Fruit fly (Drosophila melanogaster) whole organism, wandering third instar larva: ENCODE measurements around the gene Pif1A.

Experiments used
- Abd-B ChIP-seq: fragments of >200 bp; optimal IDR thresholded peaks from 2 replicates; lab custom pipeline; 2017; ENCODE audit warnings: missing biosample characterization, missing genetic modification characterization
- CG32264 ChIP-seq: fragments of 200-800 bp; sonication (Bioruptor generic); optimal IDR thresholded peaks from 2 replicates; lab custom pipeline; 2016; ENCODE audit warnings: missing biosample characterization, missing genetic modification characterization
- CG9705 ChIP-seq: fragments of 200-800 bp; sonication (Bioruptor generic); optimal IDR thresholded peaks from 2 replicates; lab custom pipeline; 2018; ENCODE audit warnings: missing biosample characterization, mild to moderate bottlenecking, missing genetic modification characterization
- CrebA ChIP-seq: fragments of 200-800 bp; sonication (Bioruptor generic); optimal IDR thresholded peaks from 2 replicates; lab custom pipeline; 2016; ENCODE audit warnings: missing biosample characterization, mild to moderate bottlenecking, missing genetic modification characterization, borderline replicate concordance
- Dfd ChIP-seq: fragments of >200 bp; optimal IDR thresholded peaks from 2 replicates; lab custom pipeline; 2017; ENCODE audit warnings: missing biosample characterization, missing genetic modification characterization
- Dif ChIP-seq: fragments of 200-275, 200-300 bp; sonication (Bioruptor generic); optimal IDR thresholded peaks from 2 replicates; lab custom pipeline; 2018; ENCODE audit warnings: missing biosample characterization, missing genetic modification characterization; ENCODE audit not compliant: partially characterized antibody
- GATAd ChIP-seq: sonication (Bioruptor generic); optimal IDR thresholded peaks from 2 replicates; lab custom pipeline; 2016; ENCODE audit warnings: missing biosample characterization, missing genetic modification characterization
- HLH106 ChIP-seq: fragments of 200-800 bp; optimal IDR thresholded peaks from 3 replicates; lab custom pipeline; 2019; ENCODE audit warnings: missing biosample characterization, mild to moderate bottlenecking, missing genetic modification characterization, moderate library complexity
- Hnf4 ChIP-seq: fragments of 200-800 bp; sonication (Bioruptor generic); optimal IDR thresholded peaks from 2 replicates; lab custom pipeline; 2016; ENCODE audit warnings: missing biosample characterization, mild to moderate bottlenecking, missing genetic modification characterization
- Hr78 ChIP-seq: fragments of >200 bp; optimal IDR thresholded peaks from 2 replicates; lab custom pipeline; 2017; ENCODE audit warnings: missing biosample characterization, missing genetic modification characterization
- Hr83 ChIP-seq: fragments of 200-300 bp; sonication (Bioruptor generic); optimal IDR thresholded peaks from 2 replicates; lab custom pipeline; 2016; ENCODE audit warnings: missing biosample characterization, mild to moderate bottlenecking, missing genetic modification characterization, moderate library complexity; ENCODE audit not compliant: poor library complexity, severe bottlenecking
- Jra ChIP-seq: sonication (Bioruptor generic); optimal IDR thresholded peaks from 2 replicates; lab custom pipeline; 2016; ENCODE audit warnings: missing biosample characterization, missing genetic modification characterization
- Mio ChIP-seq: sonication (Bioruptor generic); optimal IDR thresholded peaks from 2 replicates; lab custom pipeline; 2016; ENCODE audit warnings: missing biosample characterization, missing genetic modification characterization
- Myc ChIP-seq: fragments of >200 bp; optimal IDR thresholded peaks from 2 replicates; lab custom pipeline; 2017
- N ChIP-seq: fragments of >200 bp; optimal IDR thresholded peaks from 2 replicates; lab custom pipeline; 2018; ENCODE audit warnings: missing biosample characterization, missing external identifiers, missing genetic modification characterization
- OdsH ChIP-seq: fragments of 200-800 bp; sonication (Bioruptor generic); optimal IDR thresholded peaks from 2 replicates; lab custom pipeline; 2016; ENCODE audit warnings: missing biosample characterization, mild to moderate bottlenecking, missing genetic modification characterization
- Rel ChIP-seq, 2 experiments: fragments of 200-800 bp; sonication (Bioruptor generic) in 1 of 2; optimal IDR thresholded peaks; 2 replicates in 1 of 2; 3 replicates in 1 of 2; lab custom pipeline; 2016 to 2019; ENCODE audit warnings: mild to moderate bottlenecking in 2 of 2, missing biosample characterization in 2 of 2, missing genetic modification characterization in 2 of 2, moderate library complexity in 1 of 2
- Sp1 ChIP-seq: fragments of 200-800 bp; sonication (Bioruptor generic); optimal IDR thresholded peaks from 3 replicates; lab custom pipeline; 2019; ENCODE audit warnings: missing biosample characterization, mild to moderate bottlenecking, missing genetic modification characterization, moderate library complexity
- Vsx2 ChIP-seq: fragments of 200-300, 225-300 bp; sonication (Bioruptor generic); optimal IDR thresholded peaks from 2 replicates; lab custom pipeline; 2018; ENCODE audit warnings: missing biosample characterization, missing genetic modification characterization; ENCODE audit not compliant: partially characterized antibody
- br ChIP-seq: fragments of 200-800 bp; sonication (Bioruptor generic); optimal IDR thresholded peaks from 2 replicates; lab custom pipeline; 2016; ENCODE audit warnings: missing biosample characterization, missing genetic modification characterization
- brk ChIP-seq: fragments of 200-800 bp; sonication (Bioruptor generic); optimal IDR thresholded peaks from 2 replicates; lab custom pipeline; 2016; ENCODE audit warnings: missing biosample characterization, mild to moderate bottlenecking, missing genetic modification characterization
- dl ChIP-seq, 2 experiments: fragments of 175-275, 200-275 bp in 1 of 2; fragments of 200-275 bp in 1 of 2; sonication (Bioruptor generic); optimal IDR thresholded peaks; lab custom pipeline; 2018; ENCODE audit warnings: mild to moderate bottlenecking in 2 of 2, missing biosample characterization in 2 of 2, missing genetic modification characterization in 2 of 2, moderate library complexity in 2 of 2; ENCODE audit not compliant: partially characterized antibody in 2 of 2, insufficient read depth in 1 of 2
- dmrt93B ChIP-seq: fragments of 200-800 bp; sonication (Bioruptor generic); optimal IDR thresholded peaks from 2 replicates; lab custom pipeline; 2018; ENCODE audit warnings: missing biosample characterization, mild to moderate bottlenecking, missing genetic modification characterization
- dsf ChIP-seq: sonication (Bioruptor generic); optimal IDR thresholded peaks from 2 replicates; lab custom pipeline; 2016; ENCODE audit warnings: missing biosample characterization, missing genetic modification characterization, borderline replicate concordance
- ey ChIP-seq: fragments of 200-800 bp; sonication (Bioruptor generic); optimal IDR thresholded peaks from 2 replicates; lab custom pipeline; 2016; ENCODE audit warnings: missing biosample characterization, missing genetic modification characterization
- foxo ChIP-seq, 2 experiments: fragments of 200-800 bp; sonication (Bioruptor generic); optimal IDR thresholded peaks; 2 replicates in 1 of 2; 3 replicates in 1 of 2; lab custom pipeline; 2016 to 2017; ENCODE audit warnings: missing biosample characterization in 2 of 2, missing genetic modification characterization in 2 of 2
- fru ChIP-seq: fragments of 200-800 bp; sonication (Bioruptor generic); optimal IDR thresholded peaks from 3 replicates; lab custom pipeline; 2016; ENCODE audit warnings: missing biosample characterization, mild to moderate bottlenecking, missing genetic modification characterization
- h ChIP-seq: fragments of 200-800 bp; sonication (Bioruptor generic); optimal IDR thresholded peaks from 3 replicates; lab custom pipeline; 2016; ENCODE audit warnings: missing biosample characterization, mild to moderate bottlenecking, missing genetic modification characterization
- jim ChIP-seq: fragments of 175-275, 200-325 bp; sonication (Bioruptor generic); optimal IDR thresholded peaks from 2 replicates; lab custom pipeline; 2016; ENCODE audit warnings: missing biosample characterization, mild to moderate bottlenecking, missing genetic modification characterization
- lola ChIP-seq: fragments of >200 bp; optimal IDR thresholded peaks from 2 replicates; lab custom pipeline; 2017; ENCODE audit warnings: missing biosample characterization, missing genetic modification characterization
- pan ChIP-seq: fragments of >200 bp; optimal IDR thresholded peaks from 2 replicates; lab custom pipeline; 2017
- psq ChIP-seq: fragments of 200-800 bp; sonication (Bioruptor generic); optimal IDR thresholded peaks from 3 replicates; lab custom pipeline; 2017; ENCODE audit warnings: missing biosample characterization, mild to moderate bottlenecking, missing genetic modification characterization, moderate library complexity
- rgr ChIP-seq: fragments of 200-800 bp; sonication (Bioruptor generic); optimal IDR thresholded peaks from 3 replicates; lab custom pipeline; 2016; ENCODE audit warnings: missing biosample characterization, mild to moderate bottlenecking, missing genetic modification characterization
- sage ChIP-seq: fragments of 200-800 bp; sonication (Bioruptor generic); optimal IDR thresholded peaks from 2 replicates; lab custom pipeline; 2016; ENCODE audit warnings: missing biosample characterization, mild to moderate bottlenecking, missing genetic modification characterization
- sv ChIP-seq: fragments of 200-800 bp; sonication (Bioruptor generic); optimal IDR thresholded peaks from 3 replicates; lab custom pipeline; 2016; ENCODE audit warnings: missing biosample characterization, missing genetic modification characterization
- tai ChIP-seq: sonication (Bioruptor generic); optimal IDR thresholded peaks from 2 replicates; lab custom pipeline; 2016; ENCODE audit warnings: missing biosample characterization, missing genetic modification characterization
- usp ChIP-seq: fragments of >200 bp; optimal IDR thresholded peaks from 2 replicates; lab custom pipeline; 2017; ENCODE audit warnings: missing biosample characterization, missing genetic modification characterization
- woc ChIP-seq: sonication (Bioruptor generic); optimal IDR thresholded peaks from 2 replicates; lab custom pipeline; 2016; ENCODE audit warnings: missing biosample characterization, mild to moderate bottlenecking, missing genetic modification characterization

The Pif1A gene

DNA sequence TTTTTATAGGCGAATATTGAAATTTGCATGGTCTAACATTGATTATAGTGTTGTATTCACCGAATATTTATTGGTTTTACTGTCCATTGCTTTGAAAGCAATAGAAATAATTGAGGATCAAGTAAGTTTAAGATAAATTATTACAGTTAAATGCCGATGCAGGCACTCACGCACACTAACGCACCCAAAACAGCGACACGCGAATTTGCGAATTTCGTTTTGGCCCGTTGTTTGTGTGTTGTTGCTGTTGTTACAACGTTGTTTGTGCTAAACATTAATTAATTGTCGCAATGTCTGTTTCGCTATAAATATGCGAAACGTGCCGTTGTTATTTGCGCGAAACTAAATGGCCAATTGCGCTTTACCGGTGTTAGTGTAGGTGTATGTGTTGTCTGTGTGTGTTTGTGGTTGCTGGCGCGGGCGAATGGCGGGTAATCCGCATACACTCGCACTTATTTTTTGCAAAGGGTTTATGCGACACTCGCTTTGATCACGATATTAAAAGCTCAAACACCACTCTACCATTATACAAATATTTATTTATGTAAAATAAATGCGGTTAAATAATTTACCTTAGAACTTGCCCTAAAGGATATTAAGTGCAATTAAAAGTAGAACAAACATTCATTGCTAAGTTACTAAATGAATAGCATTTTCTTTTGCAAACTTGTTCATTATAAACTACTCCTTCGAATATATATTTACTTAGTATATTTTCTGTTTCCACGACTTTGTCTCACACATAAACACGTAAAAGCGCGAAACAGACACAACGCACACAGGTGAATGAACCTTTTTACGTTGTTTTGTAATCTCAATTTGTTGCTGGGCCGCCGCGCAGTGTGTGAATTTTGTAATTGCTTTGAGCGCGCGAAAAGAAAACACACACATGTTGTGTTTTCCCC is 52.9 kb downstream of the Pif1A start (continued):
- TF ChIP-seq tai (GFP tag; lab: Kevin White, UChicago): no peak
- no peak for TF ChIP-seq usp (GFP tag; lab: Kevin White, UChicago)
- TF ChIP-seq CG9705: peak; percentile 61
- peak; percentile 80 for TF ChIP-seq h (GFP tag; lab: Kevin White, UChicago)
- peak in 1 of 2 experiments; percentile 79 for TF ChIP-seq foxo (GFP tag; optimal IDR thresholded peaks at IDR 0.05; lab: Kevin White, UChicago)

DNA sequence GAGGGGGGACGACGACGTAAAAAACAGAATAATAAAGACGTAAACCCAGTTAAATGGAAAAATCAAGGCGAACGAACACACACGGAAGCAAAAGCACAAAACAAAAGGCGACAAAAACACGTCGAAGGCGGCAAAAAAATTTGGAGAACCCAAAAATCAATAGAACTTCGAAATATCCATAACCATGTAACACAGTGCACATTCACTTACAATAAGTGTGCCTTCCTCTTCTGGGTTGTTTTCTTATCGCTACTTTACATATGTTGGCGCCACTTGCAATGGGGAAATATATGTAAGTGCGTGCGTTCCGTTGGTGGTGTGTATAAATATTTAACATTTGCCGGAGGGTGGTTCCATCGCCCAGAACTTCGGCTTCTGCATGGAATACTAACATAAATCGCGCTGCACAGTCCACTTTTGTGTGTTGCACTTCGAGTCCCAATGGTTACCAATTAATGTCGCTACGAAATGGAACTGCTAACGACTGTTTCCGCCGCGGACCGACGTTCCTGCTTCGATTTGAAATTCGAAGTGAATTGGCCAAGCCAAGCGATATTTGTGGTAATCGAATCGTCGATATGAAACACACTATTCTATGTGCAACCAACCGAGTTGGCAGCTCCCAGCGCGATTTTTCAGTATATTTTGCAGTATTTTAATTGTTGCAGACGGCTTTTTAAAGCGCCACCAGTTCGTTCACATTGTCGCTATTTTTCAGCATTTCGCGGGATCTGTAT is 53.7 kb downstream of the Pif1A start, which contains the start of the genes CG9801 and Nasp:
CG9801 (minus strand) TSS at position 542 of the 737 bp plus-strand sequence.
Nasp (plus strand) TSS at position 665 of the 737 bp plus-strand sequence.
- TF ChIP-seq jim (GFP tag; lab: Kevin White, UChicago) (no peak), dsf (no peak), fru (GFP tag; lab: Kevin White, UChicago) (no peak), CG32264 (no peak), Hr83 (GFP tag; lab: Kevin White, UChicago) (peak; percentile 69), rgr (GFP tag; lab: Kevin White, UChicago) (no peak), Abd-B (GFP tag; lab: Kevin White, UChicago) (no peak), CrebA (GFP tag; lab: Kevin White, UChicago) (no peak), Jra (no peak), sv (GFP tag; lab: Kevin White, UChicago) (no peak), woc (GFP tag; lab: Kevin White, UChicago) (no peak), sage (GFP tag; lab: Kevin White, UChicago) (no peak), Hr78 (no peak), h (GFP tag; lab: Kevin White, UChicago) (peak; percentile 13), Myc (lab: Kevin White, UChicago) (no peak), foxo (GFP tag; optimal IDR thresholded peaks at IDR 0.05; lab: Kevin White, UChicago) (peak in 1 of 2 experiments; percentile 10), br (peak; percentile 10), HLH106 (tag; lab: Kevin White, UChicago) (peak; percentile 48), N (no peak), Hnf4 (GFP tag; lab: Kevin White, UChicago) (peak; percentile 3), pan (lab: Kevin White, UChicago) (no peak), Dif (GFP tag; lab: Kevin White, UChicago) (peak; percentile 26), CG9705 (no peak), Rel (GFP tag; optimal IDR thresholded peaks at IDR 0.05; lab: Kevin White, UChicago) (no peak), Rel (tag; optimal IDR thresholded peaks at IDR 0.05; lab: Kevin White, UChicago) (peak; percentile 46), tai (GFP tag; lab: Kevin White, UChicago) (no peak), dl (GFP tag; optimal IDR thresholded peaks at IDR 0.05; lab: Kevin White, UChicago; ENCODE audit: insufficient read depth in 1 of 2, partially characterized antibody in 2 of 2) (no peak), lola (no peak), Dfd (no peak), GATAd (no peak), usp (GFP tag; lab: Kevin White, UChicago) (no peak), brk (no peak), ey (no peak), Mio (GFP tag; lab: Kevin White, UChicago) (no peak), OdsH (peak; percentile 4), Vsx2 (GFP tag; lab: Kevin White, UChicago) (peak; percentile 26), psq (GFP tag; lab: Kevin White, UChicago) (no peak), Sp1 (GFP tag; lab: Kevin White, UChicago) (peak; percentile 18), dmrt93B (GFP tag; lab: Kevin White, UChicago) (no peak)
